Fruit fly (Drosophila melanogaster): ENCODE measurements around the gene Jarid2.

Gene Jarid2

DNA sequence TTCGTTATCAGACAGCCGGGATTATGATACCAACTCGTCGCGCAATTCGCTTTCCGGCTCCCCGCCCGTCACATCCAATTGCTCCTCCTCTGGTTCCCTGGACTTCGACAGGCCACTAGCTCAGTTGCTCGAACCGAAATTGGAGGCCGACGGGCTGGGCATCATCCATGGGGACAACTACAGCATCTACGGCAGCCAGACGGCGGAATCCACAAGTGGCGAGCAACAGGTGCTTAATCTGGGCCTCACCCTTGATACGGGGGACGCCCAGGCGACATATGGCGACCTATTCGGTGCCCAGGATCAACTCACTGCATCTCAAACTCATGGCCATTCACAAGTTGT, 46.3 kb upstream of the Jarid2 start:
- no peak for TF ChIP-seq foxo (GFP tag; optimal IDR thresholded peaks at IDR 0.05)
- no peak for TF ChIP-seq usp (GFP tag; optimal IDR thresholded peaks at IDR 0.05)
- TF ChIP-seq CrebA (GFP tag; optimal IDR thresholded peaks at IDR 0.05; ENCODE audit: borderline replicate concordance) = no peak
- TF ChIP-seq Abd-B (GFP tag; optimal IDR thresholded peaks at IDR 0.05) = no peak

DNA sequence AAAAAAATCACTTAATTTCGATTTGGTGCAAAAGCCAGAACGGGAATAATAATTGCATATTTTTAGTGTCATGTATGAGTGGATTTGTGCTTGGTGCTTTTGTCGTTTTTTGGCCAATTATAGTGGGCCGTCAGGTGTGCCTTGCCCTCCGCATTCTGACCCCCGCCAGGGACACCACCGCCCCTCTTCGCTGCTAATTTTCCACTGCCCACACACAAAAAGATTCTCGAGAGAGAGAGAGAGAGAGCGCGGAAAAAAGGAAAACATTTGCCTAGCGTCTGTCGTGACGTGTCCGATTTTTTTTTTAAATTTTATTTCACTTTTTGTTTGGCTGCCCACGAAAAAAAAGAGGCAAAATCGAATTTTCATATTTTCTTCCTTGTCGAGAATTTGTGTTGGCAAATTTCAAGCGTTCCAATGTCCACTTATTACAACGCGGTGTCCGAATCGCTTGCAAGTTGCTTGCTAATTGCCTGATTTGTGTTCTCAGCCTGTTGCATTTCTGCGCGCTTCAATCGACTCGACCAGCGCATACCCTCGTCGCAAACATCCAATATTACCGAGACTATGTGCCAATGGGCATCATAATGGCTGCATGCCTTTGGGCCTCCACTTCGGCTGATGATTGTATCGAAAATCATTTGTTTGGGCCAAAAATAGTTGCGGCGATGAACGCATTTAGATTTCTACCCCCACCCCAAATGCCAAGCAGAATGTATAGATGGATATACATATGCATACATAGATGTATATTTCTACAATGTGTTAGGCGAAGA, 44.8 kb upstream of the Jarid2 start:
- no peak for TF ChIP-seq dmrt93B (GFP tag; optimal IDR thresholded peaks at IDR 0.05)
- TF ChIP-seq Dif (GFP tag; optimal IDR thresholded peaks at IDR 0.05; ENCODE audit: partially characterized antibody) = peak; percentile 7

DNA sequence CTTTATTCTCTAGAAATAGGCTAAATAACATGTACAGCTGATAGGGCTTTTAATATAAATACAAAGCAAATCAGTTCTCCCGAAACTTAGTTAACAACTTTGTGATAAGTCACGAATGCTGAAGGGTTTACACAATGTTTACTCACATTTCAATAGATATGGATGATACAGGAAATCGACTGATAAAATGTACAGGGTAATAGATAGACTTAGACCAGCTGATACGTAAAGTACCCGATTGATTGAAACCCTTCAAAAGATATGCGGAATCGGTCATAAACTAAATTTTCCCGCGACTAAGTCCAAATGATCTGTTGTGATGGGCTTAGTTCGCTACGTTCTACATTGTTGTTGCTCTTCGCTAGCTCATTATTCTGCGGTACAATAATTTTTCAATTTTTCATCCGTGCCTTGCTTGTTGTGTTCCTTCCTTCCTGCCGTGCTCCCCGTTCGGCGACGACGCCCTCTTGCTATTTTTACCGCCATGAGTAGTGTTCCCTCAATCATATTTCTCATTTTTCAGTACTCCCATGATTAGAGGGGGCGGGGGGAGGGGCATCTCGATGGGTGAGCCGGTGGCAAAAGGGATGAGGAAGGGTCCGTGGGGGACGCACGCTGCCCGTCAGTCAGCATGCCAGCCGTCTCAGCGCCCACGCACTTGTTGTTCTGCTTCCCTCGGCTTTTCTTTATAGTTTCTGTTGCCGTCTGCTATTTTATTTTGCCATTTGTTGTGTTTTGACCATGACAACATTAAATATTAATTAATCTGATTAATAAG, 43.8 kb upstream of the Jarid2 start:
- TF ChIP-seq Sp1 (GFP tag; optimal IDR thresholded peaks at IDR 0.05) (no peak), jim (GFP tag; optimal IDR thresholded peaks at IDR 0.05) (no peak), sage (GFP tag; optimal IDR thresholded peaks at IDR 0.05) (no peak), Rel (GFP tag; optimal IDR thresholded peaks at IDR 0.05) (no peak), Rel (tag; optimal IDR thresholded peaks at IDR 0.05) (no peak), CG9705 (GFP tag; optimal IDR thresholded peaks at IDR 0.05) (no peak), ey (GFP tag; optimal IDR thresholded peaks at IDR 0.05) (no peak), br (GFP tag; optimal IDR thresholded peaks at IDR 0.05) (no peak), Hr78 (GFP tag; optimal IDR thresholded peaks at IDR 0.05) (no peak), GATAd (GFP tag; optimal IDR thresholded peaks at IDR 0.05) (no peak), brk (GFP tag; optimal IDR thresholded peaks at IDR 0.05) (no peak), fru (GFP tag; optimal IDR thresholded peaks at IDR 0.05) (no peak), tai (GFP tag; optimal IDR thresholded peaks at IDR 0.05) (no peak), Abd-B (GFP tag; optimal IDR thresholded peaks at IDR 0.05) (no peak), psq (GFP tag; optimal IDR thresholded peaks at IDR 0.05) (no peak)

DNA sequence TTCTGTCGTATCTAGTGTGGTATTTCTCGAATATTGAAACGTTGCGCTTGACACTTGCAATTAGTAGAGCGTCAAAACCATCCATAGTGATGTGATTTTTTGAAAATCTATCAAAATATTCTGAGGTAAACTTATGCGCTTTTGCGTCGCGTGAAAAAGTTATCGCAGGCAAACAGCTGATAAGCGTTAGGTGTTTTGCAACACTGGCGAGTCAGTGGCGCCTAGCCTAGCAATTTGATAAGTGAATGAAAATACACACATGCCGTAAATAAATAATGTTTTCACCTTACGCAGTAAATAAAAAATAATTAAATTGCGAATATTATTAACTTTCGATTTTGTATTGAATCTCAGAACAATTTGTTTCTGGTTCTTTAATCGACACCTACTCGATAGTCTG, 41.5 kb upstream of the Jarid2 start, which contains the start of gene CG42526:
Gene CG42526 (minus strand): TSS at position 85 of the 400 bp plus-strand sequence.
- no peak for TF ChIP-seq dmrt93B (GFP tag; optimal IDR thresholded peaks at IDR 0.05)
- TF ChIP-seq foxo (GFP tag; optimal IDR thresholded peaks at IDR 0.05) = peak; percentile 38 to 82
- TF ChIP-seq Hr83 (GFP tag; optimal IDR thresholded peaks at IDR 0.05; ENCODE audit: poor library complexity, severe bottlenecking) = peak; percentile 73
- peak; percentile 70 for TF ChIP-seq rgr (GFP tag; optimal IDR thresholded peaks at IDR 0.05)
- peak; percentile 59 for TF ChIP-seq Jra (GFP tag; optimal IDR thresholded peaks at IDR 0.05)
- no peak for TF ChIP-seq Rel (GFP tag; optimal IDR thresholded peaks at IDR 0.05)
- TF ChIP-seq Rel (tag; optimal IDR thresholded peaks at IDR 0.05) = peak; percentile 26
- no peak for TF ChIP-seq usp (GFP tag; optimal IDR thresholded peaks at IDR 0.05)
- no peak for TF ChIP-seq lola (GFP tag; optimal IDR thresholded peaks at IDR 0.05)
- TF ChIP-seq CG32264 (GFP tag; optimal IDR thresholded peaks at IDR 0.05) = peak; percentile 26
- TF ChIP-seq CG9705 (GFP tag; optimal IDR thresholded peaks at IDR 0.05) = no peak
- TF ChIP-seq Dfd (GFP tag; optimal IDR thresholded peaks at IDR 0.05) = no peak
- no peak for TF ChIP-seq jim (GFP tag; optimal IDR thresholded peaks at IDR 0.05)
- peak; percentile 74 for TF ChIP-seq Hnf4 (GFP tag; optimal IDR thresholded peaks at IDR 0.05)
- peak; percentile 65 for TF ChIP-seq OdsH (GFP tag; optimal IDR thresholded peaks at IDR 0.05)
- peak; percentile 53 for TF ChIP-seq sv (GFP tag; optimal IDR thresholded peaks at IDR 0.05)
- TF ChIP-seq Mio (GFP tag; optimal IDR thresholded peaks at IDR 0.05) = no peak
- TF ChIP-seq CrebA (GFP tag; optimal IDR thresholded peaks at IDR 0.05; ENCODE audit: borderline replicate concordance) = no peak
- peak; percentile 55 for TF ChIP-seq br (GFP tag; optimal IDR thresholded peaks at IDR 0.05)
- no peak for TF ChIP-seq woc (GFP tag; optimal IDR thresholded peaks at IDR 0.05)
- TF ChIP-seq N (GFP tag; optimal IDR thresholded peaks at IDR 0.05) = no peak
- TF ChIP-seq psq (GFP tag; optimal IDR thresholded peaks at IDR 0.05) = peak; percentile 37
- peak; percentile 56 for TF ChIP-seq h (GFP tag; optimal IDR thresholded peaks at IDR 0.05)
- TF ChIP-seq Abd-B (GFP tag; optimal IDR thresholded peaks at IDR 0.05) = no peak
- TF ChIP-seq GATAd (GFP tag; optimal IDR thresholded peaks at IDR 0.05) = no peak
- peak; percentile 31 for TF ChIP-seq sage (GFP tag; optimal IDR thresholded peaks at IDR 0.05)
- peak; percentile 65 for TF ChIP-seq ey (GFP tag; optimal IDR thresholded peaks at IDR 0.05)
- TF ChIP-seq Sp1 (GFP tag; optimal IDR thresholded peaks at IDR 0.05) = peak; percentile 13
- no peak for TF ChIP-seq dsf (GFP tag; optimal IDR thresholded peaks at IDR 0.05; ENCODE audit: borderline replicate concordance)
- peak; percentile 50 for TF ChIP-seq fru (GFP tag; optimal IDR thresholded peaks at IDR 0.05)
- TF ChIP-seq Dif (GFP tag; optimal IDR thresholded peaks at IDR 0.05; ENCODE audit: partially characterized antibody) = no peak
- TF ChIP-seq dl (GFP tag; optimal IDR thresholded peaks at IDR 0.05; ENCODE audit: insufficient read depth in 1 of 2, partially characterized antibody in 2 of 2) = no peak
- peak; percentile 23 for TF ChIP-seq HLH106 (tag; optimal IDR thresholded peaks at IDR 0.05)
- no peak for TF ChIP-seq Vsx2 (GFP tag; optimal IDR thresholded peaks at IDR 0.05; ENCODE audit: partially characterized antibody)
- TF ChIP-seq tai (GFP tag; optimal IDR thresholded peaks at IDR 0.05) = no peak
- TF ChIP-seq pan (optimal IDR thresholded peaks at IDR 0.05) = no peak
- no peak for TF ChIP-seq brk (GFP tag; optimal IDR thresholded peaks at IDR 0.05)
- TF ChIP-seq Myc (optimal IDR thresholded peaks at IDR 0.05) = no peak
- TF ChIP-seq Hr78 (GFP tag; optimal IDR thresholded peaks at IDR 0.05) = no peak
